Worm (Caenorhabditis elegans) whole organism, late embryonic: Measurements from ENCODE around the gene sru-7.

Experiments
- C38D4.7 ChIP-seq: fragments of 200-800 bp; sonication (Bioruptor generic); optimal IDR thresholded peaks from 2 replicates; lab custom pipeline; 2018; ENCODE audit warnings: mild to moderate bottlenecking, missing genetic modification characterization, moderate library complexity, missing compliant biosample characterization
- F13H6.1 ChIP-seq: sonication (generic microtip); optimal IDR thresholded peaks from 2 replicates; lab custom pipeline; 2016; ENCODE audit warnings: missing genetic modification characterization, missing compliant biosample characterization
- K02D7.2 ChIP-seq: sonication (generic microtip); optimal IDR thresholded peaks from 2 replicates; lab custom pipeline; 2017; ENCODE audit warnings: mild to moderate bottlenecking, missing genetic modification characterization, missing compliant biosample characterization
- T23F11.4 ChIP-seq: fragments of 200-800 bp; sonication (Bioruptor generic); optimal IDR thresholded peaks from 2 replicates; lab custom pipeline; 2018; ENCODE audit warnings: mild to moderate bottlenecking, missing genetic modification characterization, missing compliant biosample characterization
- Y22D7AL.16 ChIP-seq: sonication (generic microtip); optimal IDR thresholded peaks from 2 replicates; lab custom pipeline; 2016; ENCODE audit warnings: missing genetic modification characterization, missing compliant biosample characterization
- ama-1 ChIP-seq: fragments of 150-350 bp; optimal IDR thresholded peaks from 2 replicates; lab custom pipeline; 2014
- ceh-18 ChIP-seq: sonication (generic microtip); optimal IDR thresholded peaks from 2 replicates; lab custom pipeline; 2016; ENCODE audit warnings: missing genetic modification characterization, missing compliant biosample characterization
- ceh-19 ChIP-seq: fragments of 200-800 bp; sonication (Bioruptor generic); optimal IDR thresholded peaks from 2 replicates; lab custom pipeline; 2018; ENCODE audit warnings: mild to moderate bottlenecking, missing genetic modification characterization, missing compliant biosample characterization
- ceh-2 ChIP-seq: sonication (generic microtip); optimal IDR thresholded peaks from 2 replicates; lab custom pipeline; 2016; ENCODE audit warnings: missing genotype, missing genetic modification characterization, missing compliant biosample characterization
- ceh-24 ChIP-seq: sonication (generic microtip); optimal IDR thresholded peaks from 2 replicates; lab custom pipeline; 2016; ENCODE audit warnings: mild to moderate bottlenecking, missing genetic modification characterization, missing compliant biosample characterization
- ceh-30 ChIP-seq: fragments of 150-350 bp; optimal IDR thresholded peaks from 2 replicates; lab custom pipeline; 2014; ENCODE audit warnings: missing biosample characterization, missing genetic modification characterization
- ceh-34 ChIP-seq: sonication (generic microtip); optimal IDR thresholded peaks from 2 replicates; lab custom pipeline; 2016; ENCODE audit warnings: mild to moderate bottlenecking, missing genetic modification characterization, missing compliant biosample characterization
- ceh-48 ChIP-seq: sonication (generic microtip); optimal IDR thresholded peaks from 2 replicates; lab custom pipeline; 2016; ENCODE audit warnings: missing genetic modification characterization, inconsistent platforms, missing compliant biosample characterization
- ceh-9 ChIP-seq: sonication (generic microtip); optimal IDR thresholded peaks from 2 replicates; lab custom pipeline; 2016; ENCODE audit warnings: mild to moderate bottlenecking, missing genetic modification characterization, inconsistent platforms, missing compliant biosample characterization
- che-1 ChIP-seq: sonication (generic microtip); optimal IDR thresholded peaks from 2 replicates; lab custom pipeline; 2016; ENCODE audit warnings: mild to moderate bottlenecking, missing genetic modification characterization, missing compliant biosample characterization
- dmd-4 ChIP-seq: sonication (generic microtip); optimal IDR thresholded peaks from 2 replicates; lab custom pipeline; 2016; ENCODE audit warnings: borderline replicate concordance, missing genetic modification characterization, missing compliant biosample characterization
- elt-4 ChIP-seq: sonication (generic microtip); optimal IDR thresholded peaks from 2 replicates; lab custom pipeline; 2016; ENCODE audit warnings: missing genetic modification characterization, missing compliant biosample characterization
- fkh-10 ChIP-seq: fragments of 150-350 bp; optimal IDR thresholded peaks from 2 replicates; lab custom pipeline; 2014; ENCODE audit warnings: missing biosample characterization, missing genetic modification reagents, missing genetic modification characterization
- fkh-6 ChIP-seq: sonication (generic microtip); optimal IDR thresholded peaks from 2 replicates; lab custom pipeline; 2016; ENCODE audit warnings: missing genetic modification characterization, missing compliant biosample characterization
- hlh-13 ChIP-seq: fragments of 200-800 bp; sonication (Bioruptor generic); optimal IDR thresholded peaks from 2 replicates; lab custom pipeline; 2018; ENCODE audit warnings: mild to moderate bottlenecking, missing genetic modification characterization, missing compliant biosample characterization
- hlh-30 ChIP-seq: sonication (generic microtip); optimal IDR thresholded peaks from 2 replicates; lab custom pipeline; 2017; ENCODE audit warnings: antibody characterized with exemption, missing genetic modification characterization, missing compliant biosample characterization; ENCODE audit not compliant: insufficient read depth
- hlh-8 ChIP-seq: sonication (generic microtip); optimal IDR thresholded peaks from 2 replicates; lab custom pipeline; 2016; ENCODE audit warnings: missing genotype, missing genetic modification characterization, missing compliant biosample characterization
- lim-6 ChIP-seq: sonication (generic microtip); optimal IDR thresholded peaks from 2 replicates; lab custom pipeline; 2016; ENCODE audit warnings: missing genetic modification characterization, missing compliant biosample characterization
- lin-11 ChIP-seq: fragments of 200-800 bp; sonication (Bioruptor generic); optimal IDR thresholded peaks from 2 replicates; lab custom pipeline; 2018; ENCODE audit warnings: mild to moderate bottlenecking, missing genetic modification characterization, missing compliant biosample characterization
- madf-2 ChIP-seq: sonication (generic microtip); optimal IDR thresholded peaks from 2 replicates; lab custom pipeline; 2017; ENCODE audit warnings: missing genetic modification characterization, missing compliant biosample characterization
- nfya-1 ChIP-seq: sonication (generic microtip); optimal IDR thresholded peaks from 2 replicates; lab custom pipeline; 2017; ENCODE audit warnings: missing genetic modification characterization, mild to moderate bottlenecking, missing compliant biosample characterization, antibody characterized with exemption, moderate library complexity
- pag-3 ChIP-seq: sonication (generic microtip); optimal IDR thresholded peaks from 2 replicates; lab custom pipeline; 2016; ENCODE audit warnings: missing compliant biosample characterization, missing genetic modification characterization, borderline replicate concordance
- pat-9 ChIP-seq: fragments of 200-800 bp; sonication (Bioruptor generic); optimal IDR thresholded peaks from 2 replicates; lab custom pipeline; 2018; ENCODE audit warnings: mild to moderate bottlenecking, missing genetic modification characterization, moderate library complexity, missing compliant biosample characterization
- pax-1 ChIP-seq: fragments of 150-350 bp; optimal IDR thresholded peaks from 2 replicates; lab custom pipeline; 2014; ENCODE audit warnings: missing biosample characterization, missing genetic modification characterization
- pha-4 ChIP-seq: fragments of 150-350 bp; optimal IDR thresholded peaks from 2 replicates; lab custom pipeline; 2018; ENCODE audit warnings: missing biosample characterization, missing genetic modification reagents, missing genetic modification characterization
- pqm-1 ChIP-seq: sonication (generic microtip); optimal IDR thresholded peaks from 2 replicates; lab custom pipeline; 2016; ENCODE audit warnings: missing genetic modification characterization, missing compliant biosample characterization
- pros-1 ChIP-seq: fragments of 150-350 bp; optimal IDR thresholded peaks from 2 replicates; lab custom pipeline; 2014; ENCODE audit warnings: missing biosample characterization, missing genetic modification reagents, missing genetic modification characterization
- rnt-1 ChIP-seq: sonication (generic microtip); optimal IDR thresholded peaks from 2 replicates; lab custom pipeline; 2016; ENCODE audit warnings: missing genetic modification characterization, missing compliant biosample characterization
- sdc-2 ChIP-seq: sonication (generic microtip); optimal IDR thresholded peaks from 2 replicates; lab custom pipeline; 2016; ENCODE audit warnings: missing genotype, missing genetic modification characterization, missing compliant biosample characterization
- syd-9 ChIP-seq: sonication (generic microtip); optimal IDR thresholded peaks from 2 replicates; lab custom pipeline; 2016; ENCODE audit warnings: mild to moderate bottlenecking, missing genetic modification characterization, moderate library complexity, missing compliant biosample characterization
- tbx-7 ChIP-seq: sonication (generic microtip); optimal IDR thresholded peaks from 2 replicates; lab custom pipeline; 2016; ENCODE audit warnings: missing genotype, missing genetic modification characterization, missing compliant biosample characterization
- unc-42 ChIP-seq: sonication (generic microtip); optimal IDR thresholded peaks from 2 replicates; lab custom pipeline; 2016; ENCODE audit warnings: missing genotype, missing genetic modification characterization, missing compliant biosample characterization
- unc-55 ChIP-seq: sonication (generic microtip); optimal IDR thresholded peaks from 2 replicates; lab custom pipeline; 2017; ENCODE audit warnings: missing biosample characterization, missing genetic modification reagents, missing genetic modification characterization
- unc-86 ChIP-seq: sonication (generic microtip); optimal IDR thresholded peaks from 2 replicates; lab custom pipeline; 2016; ENCODE audit warnings: missing genetic modification characterization, missing compliant biosample characterization
- zip-5 ChIP-seq: sonication (generic microtip); optimal IDR thresholded peaks from 2 replicates; lab custom pipeline; 2016; ENCODE audit warnings: missing genetic modification characterization, missing compliant biosample characterization
- ztf-16 ChIP-seq: sonication (generic microtip); optimal IDR thresholded peaks from 2 replicates; lab custom pipeline; 2017; ENCODE audit warnings: missing genetic modification characterization, missing compliant biosample characterization

The sru-7 gene

DNA sequence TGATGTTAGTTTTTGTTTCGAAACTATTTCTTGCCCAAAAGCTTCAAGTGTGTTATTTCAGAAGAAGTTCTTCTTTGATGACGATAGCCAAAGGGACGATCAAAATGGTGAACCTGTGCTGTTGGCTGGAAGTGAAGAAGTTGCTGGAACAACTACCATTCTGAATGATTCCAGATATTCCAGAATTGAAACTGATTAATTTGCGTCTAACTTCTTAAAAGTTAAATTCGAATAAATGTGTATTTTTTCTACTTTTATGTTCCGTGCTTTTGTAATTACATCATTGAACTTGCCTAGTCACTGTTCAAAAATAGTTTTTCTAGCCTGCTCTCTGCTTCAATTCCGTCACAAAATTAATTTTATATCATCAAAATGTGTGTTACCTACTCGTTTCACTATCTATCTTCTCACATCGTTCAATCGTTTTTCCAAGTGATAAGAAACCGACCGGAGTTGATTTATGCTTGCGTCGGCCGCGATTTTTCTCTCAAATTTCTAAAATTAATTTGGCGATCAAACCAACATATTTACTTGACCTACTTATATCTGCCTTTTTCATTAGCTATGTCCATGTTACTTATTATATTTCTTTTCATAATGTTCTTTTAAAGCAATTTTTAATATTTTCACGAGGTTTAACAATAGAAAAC, 17.2 kb upstream of the sru-7 start:
- no peak for TF ChIP-seq ceh-2 (tag; lab: Kevin White, UChicago)
- TF ChIP-seq hlh-13 (GFP tag; lab: Kevin White, UChicago): no peak
- no peak for TF ChIP-seq hlh-8
- TF ChIP-seq ceh-48 (tag; lab: Kevin White, UChicago): no peak
- TF ChIP-seq pat-9 (tag; lab: Kevin White, UChicago): no peak
- no peak for TF ChIP-seq zip-5 (tag; lab: Kevin White, UChicago)
- no peak for TF ChIP-seq nfya-1
- TF ChIP-seq elt-4 (tag; lab: Kevin White, UChicago): no peak

DNA sequence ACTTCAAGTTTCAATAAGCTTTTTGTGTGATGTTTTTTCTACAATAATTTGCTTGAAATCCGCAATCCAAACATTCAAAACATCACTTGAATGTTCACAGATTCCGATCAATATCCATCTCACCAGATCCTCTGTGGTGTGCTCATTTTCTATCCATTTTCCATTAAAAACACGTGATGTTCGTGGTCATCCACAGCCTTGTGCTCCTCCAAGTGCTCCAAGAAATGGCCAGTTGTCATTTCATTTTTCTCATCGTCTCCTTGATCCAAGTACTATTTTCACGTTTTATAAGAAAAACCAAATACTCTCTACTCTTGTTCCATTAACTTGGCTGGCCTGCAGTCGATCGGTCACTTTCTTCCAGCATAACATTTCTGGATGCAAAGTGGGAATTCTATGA, 16.2 kb upstream of the sru-7 start:
- TF ChIP-seq pha-4 (tag; lab: Kevin White, UChicago): no peak
- TF ChIP-seq F13H6.1 (tag; lab: Kevin White, UChicago): no peak
- no peak for TF ChIP-seq rnt-1 (tag; lab: Kevin White, UChicago)
- TF ChIP-seq lin-11 (tag; lab: Kevin White, UChicago): no peak
- TF ChIP-seq unc-42 (tag; lab: Kevin White, UChicago): no peak
- TF ChIP-seq syd-9 (tag; lab: Kevin White, UChicago): no peak
- no peak for TF ChIP-seq nfya-1
- TF ChIP-seq tbx-7 (tag; lab: Kevin White, UChicago): no peak
- no peak for TF ChIP-seq ceh-48 (tag; lab: Kevin White, UChicago)
- TF ChIP-seq fkh-6 (tag; lab: Kevin White, UChicago): no peak
- no peak for TF ChIP-seq hlh-30 (tag; lab: Kevin White, UChicago)
- no peak for TF ChIP-seq zip-5 (tag; lab: Kevin White, UChicago)
- TF ChIP-seq pqm-1 (tag; lab: Kevin White, UChicago): no peak
- no peak for TF ChIP-seq lim-6
- no peak for TF ChIP-seq C38D4.7 (GFP tag; lab: Kevin White, UChicago)
- TF ChIP-seq pax-1: no peak
- no peak for TF ChIP-seq ceh-2 (tag; lab: Kevin White, UChicago)
- TF ChIP-seq unc-55 (GFP tag; lab: Kevin White, UChicago): no peak
- no peak for TF ChIP-seq ceh-19
- no peak for TF ChIP-seq ceh-30 (tag; lab: Kevin White, UChicago)

ce11 chrIV:8476880-8477279, 15.5 kb upstream of the sru-7 start, which contains the start of gene spp-10:
Gene spp-10, plus strand, starts transcription at chrIV:8477180.
- TF ChIP-seq unc-86 (tag; lab: Kevin White, UChicago) (no peak), Y22D7AL.16 (tag; lab: Kevin White, UChicago) (no peak)

- TF ChIP-seq ceh-18 (tag; lab: Kevin White, UChicago) (no peak), fkh-10 (no peak), C38D4.7 (GFP tag; lab: Kevin White, UChicago) (no peak), sdc-2 (tag; lab: Kevin White, UChicago) (no peak), ama-1 (lab: Kevin White, UChicago) (no peak), lin-11 (tag; lab: Kevin White, UChicago) (no peak), ceh-24 (tag; lab: Kevin White, UChicago) (no peak)
Measured at ce11 chrIV:8478516-8478915, 13.8 kb upstream of the sru-7 start.

DNA sequence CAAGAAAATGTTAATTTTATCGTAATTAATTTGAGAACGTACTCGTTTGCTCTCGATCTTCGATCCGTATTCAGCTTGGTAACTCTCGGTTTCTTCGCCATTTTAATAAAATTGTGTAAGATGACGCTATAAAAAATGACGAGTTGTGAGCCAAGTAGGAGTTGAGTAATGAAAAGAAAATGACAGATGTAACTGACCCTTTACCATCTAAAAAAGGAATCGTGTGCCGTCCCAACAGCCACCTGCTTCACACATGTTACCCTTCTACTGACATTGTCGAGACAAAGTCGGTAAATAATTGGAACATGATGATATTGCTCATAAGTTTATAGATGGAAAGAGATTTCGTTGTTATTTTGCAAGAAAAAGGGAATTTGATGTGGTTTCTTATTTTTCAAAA, 13.0 kb upstream of the sru-7 start, which contains the start of gene hlh-12:
hlh-12 (minus strand) TSS at position 101 of the 400 bp plus-strand sequence.
- TF ChIP-seq pros-1 (tag; lab: Kevin White, UChicago) (no peak), dmd-4 (tag; lab: Kevin White, UChicago) (no peak), T23F11.4 (GFP tag; lab: Kevin White, UChicago) (no peak), ceh-9 (tag; lab: Kevin White, UChicago) (no peak), ceh-34 (tag; lab: Kevin White, UChicago) (no peak), che-1 (tag; lab: Kevin White, UChicago) (no peak), K02D7.2 (no peak), madf-2 (tag; lab: Kevin White, UChicago) (no peak), ztf-16 (tag; lab: Kevin White, UChicago) (no peak), zip-5 (tag; lab: Kevin White, UChicago) (no peak), ceh-18 (tag; lab: Kevin White, UChicago) (no peak), pag-3 (tag; lab: Kevin White, UChicago) (no peak), F13H6.1 (tag; lab: Kevin White, UChicago) (no peak)
- TF ChIP-seq, all 69 proteins: peak for 0
